Fruit fly (Drosophila melanogaster) whole organism, prepupa: ENCODE data around the gene spdi.

Experiments
- Blimp-1 ChIP-seq: fragments of 200-800 bp; sonication (Bioruptor generic); optimal IDR thresholded peaks from 3 replicates; lab custom pipeline; 2017; ENCODE audit warnings: missing biosample characterization, missing genetic modification characterization, mild to moderate bottlenecking, moderate library complexity, missing genetic modification reagents
- CG11294 ChIP-seq: fragments of 200-800 bp; sonication (Bioruptor generic); IDR thresholded peaks from 2 replicates; pipeline ENCODE4 v1.3.6; 2022; ENCODE audit warnings: missing biosample characterization, missing genetic modification characterization
- CG11762 ChIP-seq: fragments of 200-800 bp; sonication (Bioruptor generic); optimal IDR thresholded peaks from 3 replicates; lab custom pipeline; 2016; ENCODE audit warnings: missing biosample characterization, missing genetic modification characterization; ENCODE audit not compliant: insufficient read depth
- CG16779 ChIP-seq: fragments of 200-800 bp; sonication (Bioruptor generic); optimal IDR thresholded peaks from 3 replicates; lab custom pipeline; 2017; ENCODE audit warnings: missing biosample characterization, mild to moderate bottlenecking, missing genetic modification characterization
- CG31627 ChIP-seq: fragments of 200-800 bp; sonication (Bioruptor generic); optimal IDR thresholded peaks from 3 replicates; lab custom pipeline; 2016; ENCODE audit warnings: missing biosample characterization, missing genetic modification characterization
- CG32006 ChIP-seq: fragments of 200-800 bp; sonication (Bioruptor generic); optimal IDR thresholded peaks from 3 replicates; lab custom pipeline; 2017; ENCODE audit warnings: missing biosample characterization, mild to moderate bottlenecking, missing genetic modification characterization
- CG34406 ChIP-seq: fragments of 200-800 bp; sonication (Bioruptor generic); optimal IDR thresholded peaks from 3 replicates; lab custom pipeline; 2016; ENCODE audit warnings: missing biosample characterization, missing genetic modification characterization
- CG4318 ChIP-seq: fragments of 200-800 bp; sonication (Bioruptor generic); optimal IDR thresholded peaks from 3 replicates; lab custom pipeline; 2017; ENCODE audit warnings: missing biosample characterization, mild to moderate bottlenecking, missing genetic modification characterization
- CG6163 ChIP-seq: fragments of 200-800 bp; sonication (Bioruptor generic); IDR thresholded peaks from 3 replicates; pipeline ENCODE4 v1.3.6; 2022; ENCODE audit warnings: missing biosample characterization, missing genetic modification characterization
- CG6792 ChIP-seq: fragments of 200-800 bp; sonication (Bioruptor generic); optimal IDR thresholded peaks from 3 replicates; lab custom pipeline; 2016; ENCODE audit warnings: missing biosample characterization, missing genetic modification characterization
- CG6808 ChIP-seq: fragments of 200-800 bp; sonication (Bioruptor generic); optimal IDR thresholded peaks from 3 replicates; lab custom pipeline; 2017; ENCODE audit warnings: missing biosample characterization, missing genetic modification characterization, mild to moderate bottlenecking, moderate library complexity, missing genetic modification reagents
- Eip75B ChIP-seq: fragments of 200-800 bp; sonication (Bioruptor generic); optimal IDR thresholded peaks from 3 replicates; lab custom pipeline; 2016; ENCODE audit warnings: missing biosample characterization, missing genetic modification characterization
- Eip78C ChIP-seq: fragments of 200-800 bp; sonication (Bioruptor generic); peaks from one replicate; lab custom pipeline; 2016; ENCODE audit warnings: missing biosample characterization, missing genetic modification characterization
- Ets21C ChIP-seq: fragments of 200-800 bp; sonication (Bioruptor generic); optimal IDR thresholded peaks from 3 replicates; lab custom pipeline; 2016; ENCODE audit warnings: missing biosample characterization, missing genetic modification characterization
- Hr38 ChIP-seq: sonication (Bioruptor generic); optimal IDR thresholded peaks from 2 replicates; lab custom pipeline; 2016; ENCODE audit warnings: missing biosample characterization, missing genetic modification characterization
- Hr39 ChIP-seq: fragments of 200-800 bp; sonication (Bioruptor generic); optimal IDR thresholded peaks from 2 replicates; lab custom pipeline; 2016; ENCODE audit warnings: missing biosample characterization, missing genetic modification characterization
- OdsH ChIP-seq: fragments of 200-800 bp; sonication (Bioruptor generic); optimal IDR thresholded peaks from 3 replicates; lab custom pipeline; 2016; ENCODE audit warnings: missing biosample characterization, missing genetic modification characterization
- Sox15 ChIP-seq: fragments of 200-800 bp; sonication (Bioruptor generic); optimal IDR thresholded peaks from 3 replicates; lab custom pipeline; 2016; ENCODE audit warnings: missing biosample characterization, missing genetic modification characterization
- achi ChIP-seq: fragments of 200-800 bp; sonication (Bioruptor generic); optimal IDR thresholded peaks from 3 replicates; lab custom pipeline; 2016; ENCODE audit warnings: missing biosample characterization, missing genetic modification characterization
- cyc ChIP-seq: fragments of 200-800 bp; sonication (Bioruptor generic); optimal IDR thresholded peaks from 3 replicates; lab custom pipeline; 2016; ENCODE audit warnings: missing biosample characterization, missing genetic modification characterization
- dsx ChIP-seq: fragments of 200-800 bp; optimal IDR thresholded peaks from 3 replicates; lab custom pipeline; 2019; ENCODE audit warnings: missing biosample characterization, mild to moderate bottlenecking, missing genetic modification characterization, moderate library complexity; ENCODE audit not compliant: poor library complexity, severe bottlenecking
- eg ChIP-seq: fragments of 200-800 bp; sonication (Bioruptor generic); IDR thresholded peaks from 3 replicates; pipeline ENCODE4 v1.3.6; 2022; ENCODE audit warnings: missing biosample characterization, missing genetic modification characterization
- esn ChIP-seq: fragments of 200-800 bp; sonication (Bioruptor generic); optimal IDR thresholded peaks from 2 replicates; lab custom pipeline; 2016; ENCODE audit warnings: missing biosample characterization, mild to moderate bottlenecking, missing genetic modification characterization, moderate library complexity
- fd85E ChIP-seq: fragments of 200-800 bp; sonication (Bioruptor generic); optimal IDR thresholded peaks from 3 replicates; lab custom pipeline; 2016; ENCODE audit warnings: missing biosample characterization, missing genetic modification characterization
- fkh ChIP-seq: fragments of 200-800 bp; sonication (Bioruptor generic); optimal IDR thresholded peaks from 3 replicates; lab custom pipeline; 2017; ENCODE audit warnings: missing biosample characterization, mild to moderate bottlenecking, missing genetic modification characterization, moderate library complexity
- spab ChIP-seq: fragments of 200-800 bp; sonication (Bioruptor generic); optimal IDR thresholded peaks from 2 replicates; lab custom pipeline; 2017; ENCODE audit warnings: missing biosample characterization, mild to moderate bottlenecking, missing genetic modification characterization, missing genetic modification reagents
- ss ChIP-seq, 2 experiments: fragments of 200-800 bp; sonication (Bioruptor generic); optimal IDR thresholded peaks; 2 replicates in 1 of 2; 3 replicates in 1 of 2; lab custom pipeline; 2017 to 2018; ENCODE audit warnings: mild to moderate bottlenecking in 2 of 2, missing biosample characterization in 2 of 2, missing genetic modification characterization in 2 of 2, moderate library complexity in 1 of 2
- svp ChIP-seq: fragments of 200-800 bp; sonication (Bioruptor generic); peaks from one replicate; lab custom pipeline; 2016; ENCODE audit warnings: missing biosample characterization, missing genetic modification characterization
- vri ChIP-seq: fragments of 200-800 bp; sonication (Bioruptor generic); optimal IDR thresholded peaks from 3 replicates; lab custom pipeline; 2016; ENCODE audit warnings: missing biosample characterization, mild to moderate bottlenecking, missing genetic modification characterization

Gene spdi

dm6 chrX:599727-600126 is 20.3 kb downstream of the spdi start:
- TF ChIP-seq svp (GFP tag; lab: Kevin White, UChicago), result peak; percentile 78
- TF ChIP-seq cyc (GFP tag; lab: Kevin White, UChicago), result no peak
- TF ChIP-seq esn, result no peak
- TF ChIP-seq dsx (GFP tag; lab: Kevin White, UChicago), result no peak
- no peak for TF ChIP-seq Eip78C
- no peak for TF ChIP-seq fkh (GFP tag; lab: Kevin White, UChicago)
- TF ChIP-seq Hr38, result no peak
- peak; percentile 52 for TF ChIP-seq vri (GFP tag; lab: Kevin White, UChicago)

dm6 chrX:598322-599057 is 21.5 kb downstream of the spdi start:
- TF ChIP-seq ss (GFP tag; optimal IDR thresholded peaks at IDR 0.05; lab: Kevin White, UChicago), result no peak
- TF ChIP-seq CG6163 (GFP tag; lab: Robert Waterston, UW), result 0 out of 3 replicates have a peak, but pooled peaks have one; percentile 16
- peak; percentile 94 for TF ChIP-seq vri (GFP tag; lab: Kevin White, UChicago)

dm6 chrX:597057-597456 is 22.9 kb downstream of the spdi start:
- no peak for TF ChIP-seq Eip75B (GFP tag; lab: Kevin White, UChicago)
- no peak for TF ChIP-seq Eip78C
- no peak for TF ChIP-seq OdsH
- TF ChIP-seq Ets21C (GFP tag; lab: Kevin White, UChicago), result no peak
- TF ChIP-seq CG32006, result no peak
- TF ChIP-seq esn, result no peak
- TF ChIP-seq, all 60 proteins: peak for 0

dm6 chrX:592588-593288 is 27.3 kb downstream of the spdi start:
- TF ChIP-seq CG6792 (no peak), Ets21C (GFP tag; lab: Kevin White, UChicago) (no peak), eg (GFP tag; lab: Robert Waterston, UW) (no peak), fd85E (GFP tag; lab: Kevin White, UChicago) (no peak), CG31627 (GFP tag; lab: Kevin White, UChicago) (no peak), CG11294 (GFP tag; lab: Robert Waterston, UW) (no peak), CG6163 (GFP tag; lab: Robert Waterston, UW) (no peak), Hr39 (GFP tag; lab: Kevin White, UChicago) (no peak), spab (GFP tag; lab: Kevin White, UChicago) (no peak), CG6808 (GFP tag; lab: Kevin White, UChicago) (no peak), CG32006 (no peak), CG11762 (no peak), Eip75B (GFP tag; lab: Kevin White, UChicago) (no peak), fkh (GFP tag; lab: Kevin White, UChicago) (no peak), Blimp-1 (GFP tag; lab: Kevin White, UChicago) (no peak), achi (GFP tag; lab: Kevin White, UChicago) (no peak), CG4318 (GFP tag; lab: Kevin White, UChicago) (no peak), Sox15 (no peak)

dm6 chrX:590479-590878 is 29.5 kb downstream of the spdi start:
- TF ChIP-seq Eip78C (no peak), CG34406 (GFP tag; lab: Kevin White, UChicago) (no peak), fd85E (GFP tag; lab: Kevin White, UChicago) (no peak), CG16779 (no peak), CG11294 (GFP tag; lab: Robert Waterston, UW) (no peak), spab (GFP tag; lab: Kevin White, UChicago) (no peak), Ets21C (GFP tag; lab: Kevin White, UChicago) (no peak), Sox15 (no peak), Hr38 (no peak)
